Fruit fly (Drosophila melanogaster): ENCODE measurements around the gene CG32066.

Gene CG32066

dm6 chr3L:10660744-10661589 lies at the start of gene CG32066, which contains the start of gene CG8003:
CG32066 (minus strand) TSS chr3L:10661013.
CG8003 (plus strand) TSS chr3L:10661475.
- no peak for TF ChIP-seq Sin3A (optimal IDR thresholded peaks at IDR 0.05)
- TF ChIP-seq Myc (optimal IDR thresholded peaks at IDR 0.05), result no peak
- TF ChIP-seq h (optimal IDR thresholded peaks at IDR 0.05), result no peak
- no peak for TF ChIP-seq ttk (optimal IDR thresholded peaks at IDR 0.05)
- no peak for TF ChIP-seq psq (optimal IDR thresholded peaks at IDR 0.05)
- TF ChIP-seq insv (optimal IDR thresholded peaks at IDR 0.05), result no peak

DNA sequence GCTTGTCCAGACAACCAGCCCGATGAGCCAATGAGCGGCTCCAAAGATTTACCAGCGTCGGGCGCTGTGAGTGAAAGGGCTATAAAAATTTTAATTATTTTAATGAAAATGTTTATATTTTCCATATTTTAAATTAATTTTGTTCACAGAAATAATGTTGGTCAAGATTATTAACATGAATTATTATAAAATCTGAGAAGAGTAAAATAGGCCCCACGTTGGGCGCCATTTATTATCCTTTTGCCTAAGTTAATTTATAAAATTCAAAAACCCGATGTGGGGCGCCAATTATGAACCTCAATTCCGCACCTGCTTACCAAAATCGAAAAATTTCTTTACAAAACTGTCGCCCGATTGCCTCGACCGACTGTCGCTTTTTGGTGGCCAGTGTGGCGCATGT lies 48.3 kb upstream of the CG32066 start:
- no peak for TF ChIP-seq insv (optimal IDR thresholded peaks at IDR 0.05)

DNA sequence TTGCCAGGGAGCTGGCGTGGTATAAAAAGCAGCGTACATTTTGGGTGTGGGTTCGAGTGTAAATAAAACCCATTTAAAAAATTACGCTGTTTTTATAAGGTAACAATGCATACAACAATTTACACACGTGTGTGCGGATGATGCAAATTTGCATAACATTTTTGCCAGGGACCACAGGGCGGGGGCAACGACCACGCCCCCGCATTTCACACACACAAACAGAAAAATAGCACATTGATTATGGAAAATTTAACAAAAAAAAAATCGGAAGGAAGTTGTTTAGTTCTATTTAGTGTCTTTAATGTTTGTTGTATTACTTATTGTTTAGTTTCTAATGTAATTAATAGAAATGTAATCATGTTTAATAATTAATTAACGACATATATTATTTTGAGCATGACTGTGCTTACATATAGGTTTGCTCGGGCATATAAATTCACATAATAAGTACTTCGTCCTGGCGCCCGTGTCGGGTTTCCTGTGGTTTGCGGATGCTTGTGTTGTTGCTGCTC lies 43.7 kb upstream of the CG32066 start:
- TF ChIP-seq ttk (optimal IDR thresholded peaks at IDR 0.05) (no peak), insv (optimal IDR thresholded peaks at IDR 0.05) (no peak), psq (optimal IDR thresholded peaks at IDR 0.05) (no peak), Myc (optimal IDR thresholded peaks at IDR 0.05) (no peak), h (optimal IDR thresholded peaks at IDR 0.05) (no peak), Sin3A (optimal IDR thresholded peaks at IDR 0.05) (no peak)

DNA sequence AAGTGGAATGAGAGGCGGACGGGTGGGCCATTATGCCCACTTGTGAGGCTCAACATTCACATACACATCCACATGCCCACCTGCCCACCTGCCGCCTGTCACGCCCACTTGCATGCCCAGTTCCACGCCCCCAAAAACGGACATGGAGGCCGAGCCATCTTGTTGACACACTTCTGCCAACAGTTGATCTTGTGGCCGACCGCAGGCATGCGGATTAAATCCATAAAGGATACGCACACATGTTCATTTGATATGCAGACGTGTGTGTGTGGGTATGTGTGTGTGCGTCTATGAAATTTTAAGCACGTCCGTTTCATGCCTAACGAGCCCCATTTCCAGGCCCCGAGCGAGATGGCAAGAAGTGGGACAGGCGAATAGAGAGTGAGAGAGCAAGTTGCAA lies 41.4 kb upstream of the CG32066 start:
- TF ChIP-seq Myc (optimal IDR thresholded peaks at IDR 0.05) (no peak), psq (optimal IDR thresholded peaks at IDR 0.05) (no peak), h (optimal IDR thresholded peaks at IDR 0.05) (no peak), ttk (optimal IDR thresholded peaks at IDR 0.05) (no peak)

dm6 chr3L:10698182-10698581 lies 37.4 kb upstream of the CG32066 start:
- TF ChIP-seq insv (optimal IDR thresholded peaks at IDR 0.05) (no peak), Sin3A (optimal IDR thresholded peaks at IDR 0.05) (no peak), Myc (optimal IDR thresholded peaks at IDR 0.05) (no peak), ttk (optimal IDR thresholded peaks at IDR 0.05) (no peak), psq (optimal IDR thresholded peaks at IDR 0.05) (no peak), h (optimal IDR thresholded peaks at IDR 0.05) (no peak)

DNA sequence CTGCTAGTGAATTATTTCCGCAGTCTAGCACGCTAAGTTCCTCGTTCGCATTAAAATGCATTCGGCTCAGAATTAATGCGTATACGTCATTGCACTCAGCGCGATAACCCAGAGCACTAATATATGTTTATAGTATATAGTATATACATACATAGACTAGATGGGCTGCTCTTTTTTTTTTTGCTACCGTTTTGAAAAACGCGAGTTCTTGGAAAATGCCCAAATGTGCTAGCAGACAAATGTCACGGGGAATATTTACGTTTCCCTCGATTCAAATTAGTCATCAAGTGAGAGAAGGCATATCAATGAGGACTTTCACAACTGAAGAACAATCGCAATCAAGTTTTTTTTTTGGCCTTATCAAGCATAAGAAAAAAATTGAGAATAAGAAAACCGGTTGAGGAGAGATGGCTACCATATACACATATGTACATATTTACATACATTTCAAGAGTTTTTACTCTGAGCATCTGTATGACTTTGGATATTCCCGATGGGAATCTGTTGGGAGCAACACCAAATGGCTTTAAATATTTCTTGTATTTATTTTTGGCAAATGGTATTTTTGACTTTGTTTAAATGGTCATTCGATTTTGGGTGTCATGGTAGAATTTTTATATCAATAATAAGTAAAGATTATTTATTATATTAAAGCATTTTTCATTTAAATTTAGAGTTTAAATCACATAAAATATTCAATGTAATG lies 36.8 kb upstream of the CG32066 start:
- TF ChIP-seq Sin3A (optimal IDR thresholded peaks at IDR 0.05), result no peak
- TF ChIP-seq h (optimal IDR thresholded peaks at IDR 0.05), result no peak
- TF ChIP-seq ttk (optimal IDR thresholded peaks at IDR 0.05), result no peak
- TF ChIP-seq psq (optimal IDR thresholded peaks at IDR 0.05), result no peak
- TF ChIP-seq insv (optimal IDR thresholded peaks at IDR 0.05), result no peak
- no peak for TF ChIP-seq Myc (optimal IDR thresholded peaks at IDR 0.05)

DNA sequence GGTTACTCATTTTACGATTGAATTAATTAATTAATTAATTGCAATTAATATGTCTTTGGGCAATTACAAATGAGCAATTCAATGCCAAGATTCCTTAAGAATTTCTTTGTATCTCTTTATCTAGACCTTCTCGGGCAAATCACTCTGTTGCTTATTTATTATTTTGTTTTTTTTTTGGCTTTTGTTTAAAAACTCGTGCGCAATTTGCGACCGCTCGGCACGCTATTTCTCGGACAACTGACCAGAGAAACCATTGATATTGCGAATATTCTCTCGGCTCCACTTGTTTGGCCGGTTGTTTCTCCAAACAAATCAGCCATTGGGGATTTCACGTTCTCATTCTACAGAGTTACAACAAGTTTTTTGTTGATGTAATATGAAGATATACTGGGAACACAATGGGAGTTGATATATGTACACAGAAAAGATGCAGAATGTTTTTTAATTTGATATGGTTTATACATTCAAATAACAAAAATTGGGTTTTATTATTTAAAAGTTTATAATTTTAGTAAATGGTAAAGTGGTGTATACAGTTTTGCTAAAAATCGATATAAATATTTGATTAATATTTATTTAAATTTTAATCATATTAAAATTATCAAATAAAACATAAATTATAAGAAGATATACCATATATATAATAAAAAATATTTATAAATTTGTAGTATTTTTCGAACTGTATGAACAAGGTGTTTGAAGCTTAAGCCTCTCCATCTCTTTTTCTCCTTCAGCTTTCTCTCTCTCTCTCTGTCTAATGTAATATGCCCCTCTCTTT lies 36.0 kb upstream of the CG32066 start, which contains the start of gene NijA:
TSS of gene NijA (minus strand) at position 243 of the 778 bp plus-strand sequence.
- no peak for TF ChIP-seq Myc (optimal IDR thresholded peaks at IDR 0.05)
- TF ChIP-seq h (optimal IDR thresholded peaks at IDR 0.05), result no peak
- TF ChIP-seq Sin3A (optimal IDR thresholded peaks at IDR 0.05), result no peak
- TF ChIP-seq ttk (optimal IDR thresholded peaks at IDR 0.05), result no peak
- TF ChIP-seq psq (optimal IDR thresholded peaks at IDR 0.05), result no peak
- TF ChIP-seq insv (optimal IDR thresholded peaks at IDR 0.05), result no peak

- TF ChIP-seq h (optimal IDR thresholded peaks at IDR 0.05) (no peak), insv (optimal IDR thresholded peaks at IDR 0.05) (no peak), psq (optimal IDR thresholded peaks at IDR 0.05) (no peak), Sin3A (optimal IDR thresholded peaks at IDR 0.05) (no peak), ttk (optimal IDR thresholded peaks at IDR 0.05) (no peak), Myc (optimal IDR thresholded peaks at IDR 0.05) (no peak)
These were observed 33.0 kb upstream of the CG32066 start, which contains the start of gene ND-13B for dm6 chr3L:10693709-10694403. ND-13B (minus strand) TSS chr3L:10694108.

- no peak for TF ChIP-seq psq (optimal IDR thresholded peaks at IDR 0.05)
- TF ChIP-seq Myc (optimal IDR thresholded peaks at IDR 0.05), result no peak
- TF ChIP-seq ttk (optimal IDR thresholded peaks at IDR 0.05), result no peak
These were observed 31.8 kb upstream of the CG32066 start, which contains the start of gene CG33493 for dm6 chr3L:10692459-10693217. CG33493 (minus strand) TSS chr3L:10693167.

DNA sequence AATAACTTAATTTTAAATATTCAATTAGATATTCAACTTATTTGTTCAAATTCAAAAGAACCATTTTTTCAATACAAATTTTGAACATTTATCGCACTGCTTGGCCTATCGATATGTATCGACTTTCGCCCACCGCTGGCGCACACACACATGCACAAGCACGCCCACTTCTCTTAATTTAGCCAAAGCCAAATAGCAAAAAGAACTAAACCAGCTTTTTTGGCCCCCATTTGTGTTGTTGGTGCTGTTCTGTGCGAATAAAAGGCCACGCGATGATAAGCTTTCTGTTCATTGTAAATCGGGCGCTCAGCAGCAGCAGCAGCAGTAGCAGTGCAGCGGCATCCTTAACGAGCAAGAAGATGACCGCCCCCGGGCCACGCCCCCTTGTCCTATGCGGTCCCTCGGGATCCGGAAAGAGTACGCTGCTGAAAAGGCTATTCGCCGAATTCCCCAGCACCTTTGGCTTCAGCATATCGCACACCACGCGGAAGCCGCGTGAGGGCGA lies 30.1 kb upstream of the CG32066 start, which contains the start of gene CG11811:
TSS of gene CG11811 (plus strand) at position 121 of the 505 bp plus-strand sequence.
- no peak for TF ChIP-seq h (optimal IDR thresholded peaks at IDR 0.05)
- no peak for TF ChIP-seq ttk (optimal IDR thresholded peaks at IDR 0.05)
- no peak for TF ChIP-seq insv (optimal IDR thresholded peaks at IDR 0.05)
- no peak for TF ChIP-seq Sin3A (optimal IDR thresholded peaks at IDR 0.05)
- no peak for TF ChIP-seq Myc (optimal IDR thresholded peaks at IDR 0.05)
- TF ChIP-seq psq (optimal IDR thresholded peaks at IDR 0.05), result no peak
